Fruit fly (Drosophila melanogaster) Kc167 (cell line): ENCODE data around the gene CG33791.

Source experiments
- Myc ChIP-seq: fragments of >200 bp; optimal IDR thresholded peaks from 2 replicates; lab custom pipeline; 2017; ENCODE audit warnings: missing external identifiers
- Sin3A ChIP-seq: fragments of >200 bp; optimal IDR thresholded peaks from 2 replicates; lab custom pipeline; 2018; ENCODE audit warnings: missing external identifiers
- h ChIP-seq: fragments of >200 bp; optimal IDR thresholded peaks from 3 replicates; lab custom pipeline; 2018; ENCODE audit warnings: missing external identifiers
- insv ChIP-seq: fragments of >200 bp; optimal IDR thresholded peaks from 3 replicates; lab custom pipeline; 2018; ENCODE audit warnings: missing external identifiers
- psq ChIP-seq: fragments of >200 bp; optimal IDR thresholded peaks from 2 replicates; lab custom pipeline; 2017; ENCODE audit warnings: missing external identifiers
- ttk ChIP-seq: sonication (Bioruptor generic); optimal IDR thresholded peaks from 2 replicates; lab custom pipeline; 2017; ENCODE audit warnings: missing external identifiers

DNA sequence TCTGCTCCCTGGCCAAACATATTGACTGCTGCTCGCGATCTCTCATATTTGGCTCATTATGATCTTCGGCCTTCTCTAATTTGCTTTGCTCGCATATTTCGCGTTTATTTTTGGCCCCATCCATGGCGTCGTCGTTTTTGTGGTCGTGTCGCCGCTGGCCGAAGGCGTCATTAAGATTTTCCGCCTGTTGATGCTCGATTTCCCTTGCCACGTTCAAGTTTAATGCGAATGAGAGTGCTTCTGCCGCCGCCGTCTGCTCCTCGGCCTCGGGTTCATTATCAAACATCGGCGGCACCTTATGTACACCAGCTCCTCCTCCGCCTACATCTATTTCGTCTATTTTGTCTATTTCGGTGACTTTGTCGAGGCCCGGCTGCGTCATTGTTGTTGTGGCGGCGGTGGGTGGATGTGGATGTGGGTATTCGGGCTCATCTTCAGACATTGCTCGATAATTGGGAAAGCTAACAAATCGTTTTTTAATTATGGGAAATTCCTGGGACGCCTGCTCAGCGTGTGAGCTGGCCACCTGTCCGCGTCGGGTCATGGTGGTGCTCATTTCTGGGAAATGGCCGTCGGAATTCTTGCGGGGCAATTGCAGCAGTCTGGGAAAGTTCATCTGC is 11.8 kb downstream of the CG33791 start:
- no peak for TF ChIP-seq Sin3A (lab: Kevin White, UChicago)
- no peak for TF ChIP-seq psq (lab: Kevin White, UChicago)
- TF ChIP-seq ttk (lab: Kevin White, UChicago): no peak
- TF ChIP-seq h (lab: Kevin White, UChicago): no peak
- no peak for TF ChIP-seq insv (lab: Kevin White, UChicago)
- no peak for TF ChIP-seq Myc (lab: Kevin White, UChicago)
